Fruit fly (Drosophila melanogaster) whole organism, embryonic: ENCODE data around the gene CG43175.

ENCODE experiments used
- Abd-B ChIP-seq: fragments of 200-800 bp; sonication (Bioruptor generic); optimal IDR thresholded peaks from 2 replicates; lab custom pipeline; 2018; ENCODE audit warnings: missing biosample characterization, mild to moderate bottlenecking, missing genetic modification characterization, moderate library complexity
- Antp ChIP-seq: fragments of 200-800 bp; sonication (Bioruptor generic); optimal IDR thresholded peaks from 3 replicates; lab custom pipeline; 2016; ENCODE audit warnings: missing biosample characterization, missing genetic modification characterization
- Awh ChIP-seq: fragments of 200-800 bp; sonication (Bioruptor generic); IDR thresholded peaks from 2 replicates; pipeline ENCODE4, ENCODE4 v1.3.6; 2022; ENCODE audit warnings: missing biosample characterization, missing genetic modification characterization
- CG11560 ChIP-seq: fragments of 200-800 bp; sonication (Bioruptor generic); IDR thresholded peaks from 3 replicates; pipeline ENCODE4 v1.3.6; 2022; ENCODE audit warnings: missing biosample characterization, missing genetic modification characterization
- CG13123 ChIP-seq: fragments of 200-800 bp; sonication (Bioruptor generic); optimal IDR thresholded peaks from 2 replicates; lab custom pipeline; 2016; ENCODE audit warnings: missing biosample characterization, missing genetic modification characterization
- CG16813 ChIP-seq: fragments of 200-800 bp; sonication (Bioruptor generic); IDR thresholded peaks from 3 replicates; pipeline ENCODE4 v1.3.6; 2022; ENCODE audit warnings: missing biosample characterization, missing genetic modification characterization; ENCODE audit not compliant: partially characterized antibody
- CG17568 ChIP-seq: fragments of 200-800 bp; sonication (Bioruptor generic); optimal IDR thresholded peaks from 2 replicates; lab custom pipeline; 2018; ENCODE audit warnings: missing biosample characterization, mild to moderate bottlenecking, missing genetic modification characterization, moderate library complexity
- CG17912 ChIP-seq: fragments of 200-800 bp; sonication (Bioruptor generic); optimal IDR thresholded peaks from 2 replicates; lab custom pipeline; 2018; ENCODE audit warnings: missing biosample characterization, mild to moderate bottlenecking, missing genetic modification characterization
- CG1792 ChIP-seq: fragments of 200-800 bp; sonication (Bioruptor generic); optimal IDR thresholded peaks from 2 replicates; lab custom pipeline; 2016; ENCODE audit warnings: missing biosample characterization, missing genetic modification characterization
- CG18599 ChIP-seq: fragments of 200-800 bp; sonication (Bioruptor generic); optimal IDR thresholded peaks from 3 replicates; lab custom pipeline; 2017; ENCODE audit warnings: missing biosample characterization, missing genetic modification characterization, mild to moderate bottlenecking, moderate library complexity, missing genetic modification reagents
- CG2120 ChIP-seq: fragments of 200-800 bp; sonication (Bioruptor generic); optimal IDR thresholded peaks from 3 replicates; lab custom pipeline; 2016; ENCODE audit warnings: missing biosample characterization, missing genetic modification characterization
- CG34224 ChIP-seq: fragments of 200-800 bp; sonication (Bioruptor generic); IDR thresholded peaks from 3 replicates; pipeline ENCODE4 v1.3.6; 2022; ENCODE audit warnings: missing biosample characterization, missing genetic modification characterization; ENCODE audit not compliant: partially characterized antibody
- CG4328 ChIP-seq: fragments of 200-800 bp; sonication (Bioruptor generic); optimal IDR thresholded peaks from 3 replicates; lab custom pipeline; 2017; ENCODE audit warnings: missing biosample characterization, missing genetic modification reagents, missing genetic modification characterization
- CG4424 ChIP-seq: fragments of 200-800 bp; sonication (Bioruptor generic); optimal IDR thresholded peaks from 3 replicates; lab custom pipeline; 2016; ENCODE audit warnings: missing biosample characterization, missing genetic modification characterization
- CG6765 ChIP-seq: fragments of 200-800 bp; sonication (Bioruptor generic); optimal IDR thresholded peaks from 3 replicates; lab custom pipeline; 2017; ENCODE audit warnings: missing biosample characterization, mild to moderate bottlenecking, missing genetic modification characterization
- CG7745 ChIP-seq: fragments of 200-800 bp; sonication (Bioruptor generic); optimal IDR thresholded peaks from 2 replicates; lab custom pipeline; 2018; ENCODE audit warnings: missing biosample characterization, mild to moderate bottlenecking, missing genetic modification characterization, moderate library complexity
- CG9932 ChIP-seq: fragments of 200-800 bp; sonication (Bioruptor generic); IDR thresholded peaks from 2 replicates; pipeline ENCODE4 v1.3.6; 2022; ENCODE audit warnings: missing biosample characterization, missing genetic modification characterization
- CTCF ChIP-seq: fragments of 200-800 bp; sonication (Bioruptor generic); optimal IDR thresholded peaks from 2 replicates; lab custom pipeline; 2017; ENCODE audit warnings: missing biosample characterization, mild to moderate bottlenecking, missing genetic modification characterization, moderate library complexity
- Dad ChIP-seq: fragments of 200-800 bp; sonication (Bioruptor generic); optimal IDR thresholded peaks from 3 replicates; lab custom pipeline; 2016; ENCODE audit warnings: missing biosample characterization, missing genetic modification characterization
- Dek ChIP-seq: fragments of 200-800 bp; sonication (Bioruptor generic); optimal IDR thresholded peaks from 3 replicates; lab custom pipeline; 2019; ENCODE audit warnings: missing biosample characterization, mild to moderate bottlenecking, missing genetic modification characterization, moderate library complexity
- Doc3 ChIP-seq: fragments of 200-800 bp; sonication (Bioruptor generic); IDR thresholded peaks from 3 replicates; pipeline ENCODE4 v1.3.6; 2022; ENCODE audit warnings: missing biosample characterization, missing genetic modification characterization; ENCODE audit not compliant: partially characterized antibody
- Drgx ChIP-seq: fragments of 200-800 bp; sonication (Bioruptor generic); IDR thresholded peaks from 2 replicates; pipeline ENCODE4 v1.3.6; 2022; ENCODE audit warnings: missing biosample characterization, missing genetic modification characterization
- Fer1 ChIP-seq: fragments of 200-800 bp; sonication (Bioruptor generic); optimal IDR thresholded peaks from 2 replicates; lab custom pipeline; 2017; ENCODE audit warnings: missing biosample characterization, mild to moderate bottlenecking, missing genetic modification characterization
- HLH4C ChIP-seq: fragments of 200-800 bp; sonication (Bioruptor generic); IDR thresholded peaks from 3 replicates; pipeline ENCODE4 v1.3.6; 2022; ENCODE audit warnings: missing biosample characterization, missing genetic modification characterization; ENCODE audit not compliant: partially characterized antibody
- Med ChIP-seq: fragments of 200-800 bp; sonication (Bioruptor generic); peaks from one replicate; lab custom pipeline; 2016; ENCODE audit warnings: missing biosample characterization, missing genetic modification characterization, mild to moderate bottlenecking, inconsistent platforms, moderate library complexity
- NfI ChIP-seq: fragments of 200-800 bp; sonication (Bioruptor generic); optimal IDR thresholded peaks from 3 replicates; lab custom pipeline; 2018; ENCODE audit warnings: missing biosample characterization, mild to moderate bottlenecking, missing genetic modification characterization, moderate library complexity
- Optix ChIP-seq: fragments of 200-800 bp; sonication (Bioruptor generic); IDR thresholded peaks from 3 replicates; pipeline ENCODE4 v1.3.6; 2022; ENCODE audit warnings: missing biosample characterization, missing genetic modification characterization
- Taf1 ChIP-seq: fragments of 200-800 bp; sonication (Bioruptor generic); IDR thresholded peaks from 2 replicates; pipeline ENCODE4 v1.3.6; 2022; ENCODE audit warnings: missing biosample characterization, missing genetic modification characterization
- Xrp1 ChIP-seq: fragments of 200-800 bp; sonication (Bioruptor generic); IDR thresholded peaks from 2 replicates; pipeline ENCODE4 v1.3.6; 2022; ENCODE audit warnings: missing biosample characterization, missing genetic modification characterization
- YL-1 ChIP-seq: fragments of 200-800 bp; sonication (Bioruptor generic); optimal IDR thresholded peaks from 3 replicates; lab custom pipeline; 2017; ENCODE audit warnings: missing biosample characterization, mild to moderate bottlenecking, missing genetic modification characterization
- al ChIP-seq: fragments of 200-800 bp; sonication (Bioruptor generic); IDR thresholded peaks from 2 replicates; pipeline ENCODE4 v1.3.6; 2022; ENCODE audit warnings: missing biosample characterization, missing genetic modification characterization
- amos ChIP-seq: fragments of 200-800 bp; sonication (Bioruptor generic); IDR thresholded peaks from 2 replicates; pipeline ENCODE4 v1.3.6; 2022; ENCODE audit warnings: missing biosample characterization, missing genetic modification characterization; ENCODE audit not compliant: partially characterized antibody
- ato ChIP-seq: fragments of 200-800 bp; sonication (Bioruptor generic); IDR thresholded peaks from 2 replicates; pipeline ENCODE4 v1.3.6; 2022; ENCODE audit warnings: missing biosample characterization, missing genetic modification characterization; ENCODE audit not compliant: partially characterized antibody
- chinmo ChIP-seq: fragments of 200-800 bp; sonication (Bioruptor generic); IDR thresholded peaks from 4 replicates; pipeline ENCODE4 v1.3.6; 2022; ENCODE audit warnings: missing biosample characterization, missing genetic modification characterization; ENCODE audit not compliant: partially characterized antibody
- fd3F ChIP-seq: fragments of 200-800 bp; sonication (Bioruptor generic); optimal IDR thresholded peaks from 2 replicates; lab custom pipeline; 2018; ENCODE audit warnings: missing biosample characterization, mild to moderate bottlenecking, missing genetic modification characterization, moderate library complexity
- grn ChIP-seq: fragments of 200-800 bp; sonication (Bioruptor generic); optimal IDR thresholded peaks from 3 replicates; lab custom pipeline; 2017; ENCODE audit warnings: missing biosample characterization, missing genetic modification characterization
- hbn ChIP-seq: fragments of 200-800 bp; sonication (Bioruptor generic); IDR thresholded peaks from 2 replicates; pipeline ENCODE4 v1.3.6; 2022; ENCODE audit warnings: missing biosample characterization, missing genetic modification characterization; ENCODE audit not compliant: partially characterized antibody
- her ChIP-seq: fragments of 200-800 bp; sonication (Bioruptor generic); optimal IDR thresholded peaks from 2 replicates; lab custom pipeline; 2016; ENCODE audit warnings: missing biosample characterization, missing genetic modification characterization
- knrl ChIP-seq: fragments of 200-800 bp; sonication (Bioruptor generic); IDR thresholded peaks from 3 replicates; pipeline ENCODE4 v1.3.6; 2022; ENCODE audit warnings: missing biosample characterization, missing genetic modification characterization; ENCODE audit not compliant: partially characterized antibody
- mld ChIP-seq: fragments of 200-800 bp; sonication (Bioruptor generic); IDR thresholded peaks from 3 replicates; pipeline ENCODE4 v1.3.6; 2022; ENCODE audit warnings: missing biosample characterization, missing genetic modification characterization; ENCODE audit not compliant: partially characterized antibody
- nerfin-2 ChIP-seq: fragments of 200-800 bp; sonication (Bioruptor generic); IDR thresholded peaks from 2 replicates; pipeline ENCODE4 v1.3.6; 2022; ENCODE audit warnings: missing biosample characterization, missing genetic modification characterization; ENCODE audit not compliant: partially characterized antibody
- nom ChIP-seq: fragments of 200-800 bp; sonication (Bioruptor generic); optimal IDR thresholded peaks from 2 replicates; lab custom pipeline; 2017; ENCODE audit warnings: missing biosample characterization, missing genetic modification characterization, mild to moderate bottlenecking, moderate library complexity, missing genetic modification reagents
- onecut ChIP-seq: fragments of 200-800 bp; sonication (Bioruptor generic); IDR thresholded peaks from 2 replicates; pipeline ENCODE4 v1.3.6; 2022; ENCODE audit warnings: missing biosample characterization, missing genetic modification characterization
- pho ChIP-seq: fragments of 200-800 bp; sonication (Bioruptor generic); optimal IDR thresholded peaks from 2 replicates; lab custom pipeline; 2016; ENCODE audit warnings: missing biosample characterization, missing genetic modification characterization
- pnt ChIP-seq: fragments of 200-800 bp; sonication (Bioruptor generic); optimal IDR thresholded peaks from 3 replicates; lab custom pipeline; 2016; ENCODE audit warnings: missing biosample characterization, missing genetic modification characterization
- sna ChIP-seq: fragments of 200-800 bp; sonication (Bioruptor generic); IDR thresholded peaks from 2 replicates; pipeline ENCODE4 v1.3.6; 2022; ENCODE audit warnings: missing biosample characterization, missing genetic modification characterization; ENCODE audit not compliant: partially characterized antibody
- unc-4 ChIP-seq: fragments of 200-800 bp; sonication (Bioruptor generic); IDR thresholded peaks from 2 replicates; pipeline ENCODE4 v1.3.6; 2022; ENCODE audit warnings: missing biosample characterization, missing genetic modification characterization; ENCODE audit not compliant: partially characterized antibody
- zfh2 ChIP-seq: fragments of 200-800 bp; sonication (Bioruptor generic); optimal IDR thresholded peaks from 2 replicates; lab custom pipeline; 2016; ENCODE audit warnings: missing biosample characterization, missing genetic modification characterization

The CG43175 gene

DNA sequence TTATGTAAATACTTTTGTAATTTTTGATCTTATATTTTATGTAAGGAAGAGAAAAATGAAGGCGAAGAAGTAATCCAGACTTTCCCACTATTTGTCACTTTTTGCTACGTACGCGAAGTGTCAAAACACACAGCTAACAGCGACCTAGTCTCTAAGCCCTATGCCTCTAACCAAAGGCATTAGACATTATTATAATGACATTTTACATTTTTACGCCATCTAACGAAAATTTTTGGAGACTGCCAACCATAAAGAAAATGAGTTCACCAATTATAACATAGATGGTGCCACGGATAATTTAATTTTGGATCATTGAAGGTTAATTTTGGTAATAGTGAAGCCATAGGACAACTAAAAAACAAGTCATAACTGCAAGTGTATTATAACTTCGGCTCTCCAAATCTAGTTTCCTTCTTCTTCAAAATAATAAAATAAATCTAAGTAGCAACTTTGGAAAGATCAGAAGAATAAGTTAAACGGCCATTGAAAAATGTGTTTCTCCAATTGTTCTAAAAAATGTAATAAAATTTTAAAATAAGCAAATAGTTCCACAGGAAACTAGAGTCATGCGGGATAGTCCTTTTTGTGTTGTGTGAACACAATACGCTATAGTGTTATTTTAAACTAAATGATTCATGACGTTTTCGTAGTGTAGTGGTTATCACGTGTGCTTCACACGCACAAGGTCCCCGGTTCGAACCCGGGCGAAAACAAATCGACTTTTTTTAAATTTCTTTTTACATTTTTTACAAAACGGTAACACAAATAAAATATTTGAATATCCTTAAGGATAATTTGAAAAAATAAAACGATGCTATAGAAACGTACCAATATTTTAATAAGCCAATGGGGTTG, 13.2 kb upstream of the CG43175 start (continued):
- TF ChIP-seq CG17568 (GFP tag; lab: Kevin White, UChicago) (peak; percentile 39), Dek (peak; percentile 89), Med (GFP tag; lab: Kevin White, UChicago) (peak; percentile 85), CG1792 (no peak), NfI (GFP tag; lab: Kevin White, UChicago) (peak; percentile 13), Awh (GFP tag; lab: Robert Waterston, UW) (0 out of 2 replicates have a peak, but pooled peaks have one; percentile 10), zfh2 (GFP tag; lab: Kevin White, UChicago) (no peak), CG17912 (GFP tag; lab: Kevin White, UChicago) (peak; percentile 13), CG4424 (GFP tag; lab: Kevin White, UChicago) (no peak), Xrp1 (GFP tag; lab: Robert Waterston, UW) (no peak), Taf1 (GFP tag; lab: Robert Waterston, UW) (no peak), al (GFP tag; lab: Robert Waterston, UW) (no peak), CG4328 (GFP tag; lab: Kevin White, UChicago) (no peak), YL-1 (GFP tag; lab: Kevin White, UChicago) (no peak), CG13123 (GFP tag; lab: Kevin White, UChicago) (no peak), Antp (GFP tag; lab: Kevin White, UChicago) (peak; percentile 3), nom (GFP tag; lab: Kevin White, UChicago) (no peak), pho (peak; percentile 12), Dad (GFP tag; lab: Kevin White, UChicago) (no peak), CG18599 (no peak), Fer1 (GFP tag; lab: Kevin White, UChicago) (peak; percentile 50), Doc3 (0 out of 3 replicates have a peak, but pooled peaks have one; percentile 21), CG6765 (GFP tag; lab: Kevin White, UChicago) (no peak), CG9932 (peak; percentile 53), CTCF (GFP tag; lab: Kevin White, UChicago) (peak; percentile 97), Drgx (GFP tag; lab: Robert Waterston, UW) (no peak)
- TF ChIP-seq, all 482 proteins: peak for 118

dm6 chr3R:17617976-17618308, 12.6 kb upstream of the CG43175 start:
- TF ChIP-seq mld (GFP tag; lab: Robert Waterston, UW) = peak; percentile 92
- TF ChIP-seq unc-4 (GFP tag; lab: Robert Waterston, UW) = peak; percentile 26; the same call in 1 of the 2 replicates
- peak; percentile 92 for TF ChIP-seq CG16813
- TF ChIP-seq CG11560 (tag; lab: Robert Waterston, UW) = no peak
- TF ChIP-seq CG7745 (tag; lab: Kevin White, UChicago) = peak; percentile 32
- no peak for TF ChIP-seq fd3F
- no peak for TF ChIP-seq grn (GFP tag; lab: Kevin White, UChicago)
- peak; percentile 47; the same call in 1 of the 2 replicates for TF ChIP-seq hbn (GFP tag; lab: Robert Waterston, UW)
- TF ChIP-seq knrl (GFP tag; lab: Robert Waterston, UW) = peak; percentile 76; the same call in 2 of the 3 replicates
- TF ChIP-seq pnt (GFP tag; lab: Kevin White, UChicago) = no peak
- TF ChIP-seq sna (GFP tag; lab: Robert Waterston, UW) = peak; percentile 78; the same call in 1 of the 2 replicates
- no peak for TF ChIP-seq onecut
- no peak for TF ChIP-seq Abd-B (GFP tag; lab: Kevin White, UChicago)
- TF ChIP-seq amos = peak; percentile 82
- no peak for TF ChIP-seq CG2120
- TF ChIP-seq nerfin-2 (GFP tag; lab: Robert Waterston, UW) = peak; percentile 82
- peak; percentile 78 for TF ChIP-seq ato (GFP tag; lab: Robert Waterston, UW)
- TF ChIP-seq HLH4C (GFP tag; lab: Robert Waterston, UW) = peak; percentile 79; the same call in 2 of the 3 replicates
- no peak for TF ChIP-seq Optix
- peak; percentile 68; the same call in 1 of the 4 replicates for TF ChIP-seq chinmo (GFP tag; lab: Robert Waterston, UW)
- TF ChIP-seq CG34224 = peak; percentile 42; the same call in 1 of the 3 replicates
- no peak for TF ChIP-seq her (GFP tag; lab: Kevin White, UChicago)
